Fruit fly (Drosophila melanogaster) whole organism, embryonic: ENCODE data around the gene kin17.

ENCODE experiments used
- B-H1 ChIP-seq: fragments of 200-800 bp; sonication (Bioruptor generic); IDR thresholded peaks from 3 replicates; pipeline ENCODE4 v1.3.6; 2022; ENCODE audit warnings: missing biosample characterization, missing genetic modification characterization
- Bgb ChIP-seq: fragments of 200-800 bp; sonication (Bioruptor generic); IDR thresholded peaks from 2 replicates; pipeline ENCODE4 v1.3.6; 2022; ENCODE audit warnings: missing biosample characterization, missing genetic modification characterization; ENCODE audit not compliant: partially characterized antibody
- Blimp-1 ChIP-seq: fragments of 200-800 bp; sonication (Bioruptor generic); optimal IDR thresholded peaks from 3 replicates; lab custom pipeline; 2018; ENCODE audit warnings: missing biosample characterization, missing genetic modification characterization, mild to moderate bottlenecking, moderate library complexity, missing genetic modification reagents
- CG10462 ChIP-seq: fragments of 200-800 bp; sonication (Bioruptor generic); optimal IDR thresholded peaks from 2 replicates; lab custom pipeline; 2016; ENCODE audit warnings: missing biosample characterization, missing genetic modification characterization
- CG11723 ChIP-seq: fragments of 200-800 bp; sonication (Bioruptor generic); optimal IDR thresholded peaks from 2 replicates; lab custom pipeline; 2017; ENCODE audit warnings: missing biosample characterization, mild to moderate bottlenecking, missing genetic modification characterization
- CG12659 ChIP-seq: fragments of 200-800 bp; sonication (Bioruptor generic); optimal IDR thresholded peaks from 3 replicates; lab custom pipeline; 2017; ENCODE audit warnings: mild to moderate bottlenecking, missing biosample characterization, missing genetic modification reagents, missing genetic modification characterization
- CG14050 ChIP-seq: fragments of 200-800 bp; sonication (Bioruptor generic); IDR thresholded peaks from 3 replicates; pipeline ENCODE4 v1.3.6; 2022; ENCODE audit warnings: missing biosample characterization, missing genetic modification characterization
- CG14710 ChIP-seq: fragments of 200-800 bp; sonication (Bioruptor generic); optimal IDR thresholded peaks from 3 replicates; lab custom pipeline; 2019; ENCODE audit warnings: missing biosample characterization, mild to moderate bottlenecking, missing genetic modification characterization, moderate library complexity
- CG15011 ChIP-seq: fragments of 200-800 bp; sonication (Bioruptor generic); optimal IDR thresholded peaks from 3 replicates; lab custom pipeline; 2018; ENCODE audit warnings: missing biosample characterization, mild to moderate bottlenecking, missing genetic modification characterization
- CG1529 ChIP-seq: fragments of 200-800 bp; sonication (Bioruptor generic); optimal IDR thresholded peaks from 3 replicates; lab custom pipeline; 2018; ENCODE audit warnings: missing biosample characterization, missing genetic modification characterization
- CG16813 ChIP-seq: fragments of 200-800 bp; sonication (Bioruptor generic); IDR thresholded peaks from 3 replicates; pipeline ENCODE4 v1.3.6; 2022; ENCODE audit warnings: missing biosample characterization, missing genetic modification characterization; ENCODE audit not compliant: partially characterized antibody
- CG17361 ChIP-seq: fragments of 200-800 bp; sonication (Bioruptor generic); IDR thresholded peaks from 3 replicates; pipeline ENCODE4 v1.3.6; 2022; ENCODE audit warnings: missing biosample characterization, missing genetic modification characterization
- CG17829 ChIP-seq: fragments of 200-800 bp; optimal IDR thresholded peaks from 2 replicates; lab custom pipeline; 2019; ENCODE audit warnings: missing biosample characterization, mild to moderate bottlenecking, missing genetic modification characterization, moderate library complexity
- CG3726 ChIP-seq: fragments of 200-800 bp; sonication (Bioruptor generic); IDR thresholded peaks from 3 replicates; pipeline ENCODE4, ENCODE4 v1.3.6; 2022; ENCODE audit warnings: missing biosample characterization, missing genetic modification characterization
- CG4820 ChIP-seq: fragments of 200-800 bp; sonication (Bioruptor generic); optimal IDR thresholded peaks from 3 replicates; lab custom pipeline; 2016; ENCODE audit warnings: missing biosample characterization, missing genetic modification characterization
- CG4854 ChIP-seq: fragments of 200-800 bp; sonication (Bioruptor generic); optimal IDR thresholded peaks from 2 replicates; lab custom pipeline; 2016; ENCODE audit warnings: missing biosample characterization, missing genetic modification characterization, inconsistent platforms
- CG8359 ChIP-seq: fragments of 200-800 bp; sonication (Bioruptor generic); optimal IDR thresholded peaks from 2 replicates; lab custom pipeline; 2017; ENCODE audit warnings: missing biosample characterization, mild to moderate bottlenecking, missing genetic modification characterization, borderline replicate concordance
- CG8924 ChIP-seq: fragments of 200-800 bp; optimal IDR thresholded peaks from 3 replicates; lab custom pipeline; 2019; ENCODE audit warnings: missing biosample characterization, mild to moderate bottlenecking, missing genetic modification characterization, moderate library complexity
- CG9932 ChIP-seq: fragments of 200-800 bp; sonication (Bioruptor generic); IDR thresholded peaks from 2 replicates; pipeline ENCODE4 v1.3.6; 2022; ENCODE audit warnings: missing biosample characterization, missing genetic modification characterization
- D19A ChIP-seq: fragments of 200-800 bp; optimal IDR thresholded peaks from 3 replicates; lab custom pipeline; 2019; ENCODE audit warnings: missing biosample characterization, mild to moderate bottlenecking, missing genetic modification characterization, moderate library complexity
- D19B ChIP-seq: fragments of 200-800 bp; sonication (Bioruptor generic); optimal IDR thresholded peaks from 2 replicates; lab custom pipeline; 2017; ENCODE audit warnings: missing biosample characterization, mild to moderate bottlenecking, missing genetic modification characterization
- E2f1 ChIP-seq: fragments of 200-800 bp; sonication (Bioruptor generic); IDR thresholded peaks from 2 replicates; pipeline ENCODE4 v1.3.6; 2022; ENCODE audit warnings: missing biosample characterization, missing genetic modification characterization
- Fer1 ChIP-seq: fragments of 200-800 bp; sonication (Bioruptor generic); optimal IDR thresholded peaks from 2 replicates; lab custom pipeline; 2017; ENCODE audit warnings: missing biosample characterization, mild to moderate bottlenecking, missing genetic modification characterization
- H2.0 ChIP-seq: fragments of 200-800 bp; sonication (Bioruptor generic); IDR thresholded peaks from 2 replicates; pipeline ENCODE4 v1.3.6; 2022; ENCODE audit warnings: missing biosample characterization, missing genetic modification characterization
- HLH4C ChIP-seq: fragments of 200-800 bp; sonication (Bioruptor generic); IDR thresholded peaks from 3 replicates; pipeline ENCODE4 v1.3.6; 2022; ENCODE audit warnings: missing biosample characterization, missing genetic modification characterization; ENCODE audit not compliant: partially characterized antibody
- HLH54F ChIP-seq: fragments of 200-800 bp; sonication (Bioruptor generic); optimal IDR thresholded peaks from 3 replicates; lab custom pipeline; 2016; ENCODE audit warnings: missing biosample characterization, missing genetic modification characterization
- HmgZ ChIP-seq: fragments of 200-800 bp; sonication (Bioruptor generic); optimal IDR thresholded peaks from 2 replicates; lab custom pipeline; 2018; ENCODE audit warnings: missing biosample characterization, mild to moderate bottlenecking, missing genetic modification characterization
- Hr39 ChIP-seq: fragments of >200 bp; optimal IDR thresholded peaks from 2 replicates; lab custom pipeline; 2017
- Hsf ChIP-seq: fragments of 200-800 bp; sonication (Bioruptor generic); optimal IDR thresholded peaks from 3 replicates; lab custom pipeline; 2016; ENCODE audit warnings: missing biosample characterization, missing genetic modification characterization
- MESR4 ChIP-seq: fragments of 200-800 bp; sonication (Bioruptor generic); optimal IDR thresholded peaks from 2 replicates; lab custom pipeline; 2018; ENCODE audit warnings: missing biosample characterization, mild to moderate bottlenecking, missing genetic modification characterization, moderate library complexity
- Mrtf ChIP-seq: fragments of 200-800 bp; sonication (Bioruptor generic); IDR thresholded peaks from 3 replicates; pipeline ENCODE4 v1.3.6; 2022; ENCODE audit warnings: missing biosample characterization, missing genetic modification characterization
- NC2α ChIP-seq: fragments of 200-800 bp; sonication (Bioruptor generic); optimal IDR thresholded peaks from 2 replicates; lab custom pipeline; 2016; ENCODE audit warnings: missing biosample characterization, missing genetic modification characterization
- Ptx1 ChIP-seq: fragments of 200-800 bp; sonication (Bioruptor generic); IDR thresholded peaks from 2 replicates; pipeline ENCODE4 v1.3.6; 2022; ENCODE audit warnings: missing biosample characterization, missing genetic modification characterization
- Usf ChIP-seq: fragments of 200-800 bp; sonication (Bioruptor generic); optimal IDR thresholded peaks from 2 replicates; lab custom pipeline; 2017; ENCODE audit warnings: missing genotype, missing biosample characterization, missing genetic modification characterization
- Vsx1 ChIP-seq: fragments of 200-800 bp; sonication (Bioruptor generic); optimal IDR thresholded peaks from 2 replicates; lab custom pipeline; 2017; ENCODE audit warnings: missing biosample characterization, mild to moderate bottlenecking, missing genetic modification characterization, missing genetic modification reagents
- crol ChIP-seq: fragments of 200-800 bp; sonication (Bioruptor generic); IDR thresholded peaks from 2 replicates; pipeline ENCODE4 v1.3.6; 2022; ENCODE audit warnings: missing biosample characterization, missing genetic modification characterization
- dpn ChIP-seq, 2 experiments: fragments of 200-800 bp; sonication (Bioruptor generic); optimal IDR thresholded peaks; 3 replicates each; lab custom pipeline; 2016; ENCODE audit warnings: missing biosample characterization in 2 of 2, missing genetic modification characterization in 2 of 2
- ems ChIP-seq: fragments of 200-800 bp; sonication (Bioruptor generic); optimal IDR thresholded peaks from 3 replicates; lab custom pipeline; 2016; ENCODE audit warnings: missing biosample characterization, missing genetic modification characterization
- ftz-f1 ChIP-seq: fragments of 200-800 bp; sonication (Bioruptor generic); optimal IDR thresholded peaks from 2 replicates; lab custom pipeline; 2016; ENCODE audit warnings: missing biosample characterization, missing genetic modification characterization
- gcm ChIP-seq: fragments of 200-800 bp; sonication (Bioruptor generic); optimal IDR thresholded peaks from 2 replicates; lab custom pipeline; 2019; ENCODE audit warnings: missing biosample characterization, mild to moderate bottlenecking, missing genetic modification characterization, moderate library complexity
- her ChIP-seq: fragments of 200-800 bp; sonication (Bioruptor generic); optimal IDR thresholded peaks from 2 replicates; lab custom pipeline; 2016; ENCODE audit warnings: missing biosample characterization, missing genetic modification characterization
- lmd ChIP-seq: fragments of 200-800 bp; sonication (Bioruptor generic); IDR thresholded peaks from 2 replicates; pipeline ENCODE4 v1.3.6; 2022; ENCODE audit warnings: missing biosample characterization, missing genetic modification characterization
- pzg ChIP-seq: fragments of 200-800 bp; sonication (Bioruptor generic); optimal IDR thresholded peaks from 3 replicates; lab custom pipeline; 2018; ENCODE audit warnings: missing biosample characterization, mild to moderate bottlenecking, missing genetic modification characterization, moderate library complexity
- ranshi ChIP-seq: fragments of 200-800 bp; sonication (Bioruptor generic); IDR thresholded peaks from 2 replicates; pipeline ENCODE4 v1.3.6; 2022; ENCODE audit warnings: missing biosample characterization, missing genetic modification characterization
- repo ChIP-seq: fragments of 200-800 bp; sonication (Bioruptor generic); optimal IDR thresholded peaks from 2 replicates; lab custom pipeline; 2016; ENCODE audit warnings: missing biosample characterization, missing genetic modification characterization
- row ChIP-seq: fragments of 200-800 bp; sonication (Bioruptor generic); IDR thresholded peaks from 3 replicates; pipeline ENCODE4 v1.3.6; 2022; ENCODE audit warnings: missing biosample characterization, missing genetic modification characterization
- sisA ChIP-seq: fragments of 200-800 bp; sonication (Bioruptor generic); IDR thresholded peaks from 2 replicates; pipeline ENCODE4 v1.3.6; 2022; ENCODE audit warnings: missing biosample characterization, missing genetic modification characterization
- stc ChIP-seq: fragments of 200-800 bp; sonication (Bioruptor generic); IDR thresholded peaks from 2 replicates; pipeline ENCODE4 v1.3.6; 2022; ENCODE audit warnings: missing biosample characterization, missing genetic modification characterization
- tgo ChIP-seq: fragments of 200-800 bp; sonication (Bioruptor generic); IDR thresholded peaks from 3 replicates; pipeline ENCODE4 v1.3.6; 2022; ENCODE audit warnings: missing biosample characterization, missing genetic modification characterization
- tin ChIP-seq: fragments of 200-800 bp; sonication (Bioruptor generic); optimal IDR thresholded peaks from 3 replicates; lab custom pipeline; 2016; ENCODE audit warnings: missing biosample characterization, missing genetic modification characterization
- unpg ChIP-seq: fragments of 200-800 bp; sonication (Bioruptor generic); optimal IDR thresholded peaks from 3 replicates; lab custom pipeline; 2018; ENCODE audit warnings: missing biosample characterization, mild to moderate bottlenecking, missing genetic modification characterization, moderate library complexity
- z ChIP-seq: fragments of 200-800 bp; sonication (Bioruptor generic); IDR thresholded peaks from 3 replicates; pipeline ENCODE4 v1.3.6; 2022; ENCODE audit warnings: missing biosample characterization, missing genetic modification characterization
- zen ChIP-seq: fragments of 200-800 bp; sonication (Bioruptor generic); optimal IDR thresholded peaks from 3 replicates; lab custom pipeline; 2018; ENCODE audit warnings: missing biosample characterization, mild to moderate bottlenecking, missing genetic modification characterization, moderate library complexity

The kin17 gene

DNA sequence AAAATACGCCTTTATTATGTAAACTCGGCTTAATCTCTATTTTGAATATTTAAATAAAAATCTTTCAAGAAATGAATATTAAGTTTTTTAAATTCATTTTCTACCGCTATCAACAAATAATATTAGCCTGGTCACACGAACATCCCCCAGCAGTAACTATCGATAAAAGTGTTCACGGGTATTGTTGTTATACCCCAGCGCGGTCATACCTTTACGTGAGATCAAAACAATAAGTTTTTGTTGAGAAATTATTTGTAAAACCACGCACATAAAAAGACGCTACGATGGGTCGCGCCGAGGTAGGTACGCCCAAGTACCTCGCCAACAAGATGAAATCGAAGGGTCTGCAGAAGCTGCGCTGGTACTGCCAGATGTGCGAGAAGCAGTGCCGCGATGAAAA lies at the start of gene kin17 (continued):
- TF ChIP-seq HLH4C (GFP tag; lab: Robert Waterston, UW) (0 out of 3 replicates have a peak, but pooled peaks have one; percentile 36), CG16813 (GFP tag; lab: Robert Waterston, UW) (peak; percentile 71), repo (GFP tag; lab: Kevin White, UChicago) (no peak), Blimp-1 (GFP tag; lab: Kevin White, UChicago) (no peak), unpg (GFP tag; lab: Kevin White, UChicago) (no peak), CG12659 (peak; percentile 8), Bgb (peak; percentile 74), ems (GFP tag; lab: Kevin White, UChicago) (no peak), Usf (GFP tag; lab: Kevin White, UChicago) (no peak), Vsx1 (GFP tag; lab: Kevin White, UChicago) (no peak), CG1529 (GFP tag; lab: Kevin White, UChicago) (no peak), HmgZ (tag; lab: Kevin White, UChicago) (peak; percentile 24), CG8924 (tag; lab: Kevin White, UChicago) (no peak), HLH54F (GFP tag; lab: Kevin White, UChicago) (no peak), dpn (GFP tag; optimal IDR thresholded peaks at IDR 0.05; lab: Kevin White, UChicago) (no peak), CG9932 (GFP tag; lab: Robert Waterston, UW) (no peak), Ptx1 (GFP tag; lab: Robert Waterston, UW) (no peak), NC2α (GFP tag; lab: Kevin White, UChicago) (no peak), ftz-f1 (GFP tag; lab: Kevin White, UChicago) (no peak), gcm (GFP tag; lab: Kevin White, UChicago) (no peak), E2f1 (GFP tag; lab: Robert Waterston, UW) (no peak), crol (GFP tag; lab: Robert Waterston, UW) (no peak), D19A (no peak), Hsf (GFP tag; lab: Kevin White, UChicago) (no peak), Mrtf (no peak), row (GFP tag; lab: Robert Waterston, UW) (peak; percentile 14; the same call in 1 of the 3 replicates), CG3726 (GFP tag; lab: Robert Waterston, UW) (no peak), sisA (GFP tag; lab: Robert Waterston, UW) (no peak), ranshi (no peak), tin (GFP tag; lab: Kevin White, UChicago) (no peak), z (GFP tag; lab: Robert Waterston, UW) (no peak), CG11723 (no peak), Hr39 (lab: Kevin White, UChicago) (no peak), CG14050 (GFP tag; lab: Robert Waterston, UW) (no peak), B-H1 (GFP tag; lab: Robert Waterston, UW) (no peak), H2.0 (no peak), CG4820 (no peak), pzg (peak; percentile 78), her (GFP tag; lab: Kevin White, UChicago) (no peak), lmd (GFP tag; lab: Robert Waterston, UW) (no peak), CG17829 (tag; lab: Kevin White, UChicago) (peak; percentile 3), CG15011 (no peak), Fer1 (GFP tag; lab: Kevin White, UChicago) (no peak), CG17361 (GFP tag; lab: Robert Waterston, UW) (no peak), stc (no peak), MESR4 (GFP tag; lab: Kevin White, UChicago) (peak; percentile 69), CG8359 (GFP tag; lab: Kevin White, UChicago) (no peak), zen (tag; lab: Kevin White, UChicago) (no peak), CG10462 (GFP tag; lab: Kevin White, UChicago) (peak; percentile 8), tgo (no peak), D19B (no peak), CG14710 (tag; lab: Kevin White, UChicago) (peak; percentile 39), CG4854 (GFP tag; lab: Kevin White, UChicago) (no peak)
